Worm (Caenorhabditis elegans): Measurements from ENCODE around the gene mlc-5.

- no peak for TF ChIP-seq egl-5 (tag; optimal IDR thresholded peaks at IDR 0.05)
- no peak for TF ChIP-seq lin-15B (tag; optimal IDR thresholded peaks at IDR 0.05)
- no peak for TF ChIP-seq nhr-237 (tag; optimal IDR thresholded peaks at IDR 0.05)
- TF ChIP-seq sea-2 (GFP tag; optimal IDR thresholded peaks at IDR 0.05), result no peak
- no peak for TF ChIP-seq fos-1 (tag; optimal IDR thresholded peaks at IDR 0.05)
- TF ChIP-seq aly-2 (tag; optimal IDR thresholded peaks at IDR 0.05), result no peak
- TF ChIP-seq zag-1 (tag; optimal IDR thresholded peaks at IDR 0.05), result no peak
- no peak for TF ChIP-seq fkh-10 (GFP tag; optimal IDR thresholded peaks at IDR 0.05)
- TF ChIP-seq ceh-16 (tag; optimal IDR thresholded peaks at IDR 0.05), result no peak
- TF ChIP-seq pha-4 (tag; optimal IDR thresholded peaks at IDR 0.05), result no peak
- TF ChIP-seq ztf-11 (tag; optimal IDR thresholded peaks at IDR 0.05), result no peak
- no peak for TF ChIP-seq unc-62 (GFP tag; optimal IDR thresholded peaks at IDR 0.05)
- TF ChIP-seq nhr-11 (tag; optimal IDR thresholded peaks at IDR 0.05), result no peak
- TF ChIP-seq elt-2 (tag; optimal IDR thresholded peaks at IDR 0.05), result no peak
Observed at ce11 chrIII:13580538-13580937, 42.6 kb upstream of the mlc-5 start, which contains the start of gene T05D4.5.

Data from whole organism, L3 larva.